Fruit fly (Drosophila melanogaster) whole organism, wandering third instar larva: ENCODE data around the gene Snx3.
A peak's percentile ranks its signal among the peaks of the same experiment; 100 is the strongest.

Source experiments
- CG32264 ChIP-seq: fragments of 200-800 bp; sonication (Bioruptor generic); optimal IDR thresholded peaks from 2 replicates; lab custom pipeline; 2016; ENCODE audit warnings: missing biosample characterization, missing genetic modification characterization
- CG9705 ChIP-seq: fragments of 200-800 bp; sonication (Bioruptor generic); optimal IDR thresholded peaks from 2 replicates; lab custom pipeline; 2018; ENCODE audit warnings: missing biosample characterization, mild to moderate bottlenecking, missing genetic modification characterization
- Dfd ChIP-seq: fragments of >200 bp; optimal IDR thresholded peaks from 2 replicates; lab custom pipeline; 2017; ENCODE audit warnings: missing biosample characterization, missing genetic modification characterization
- Dif ChIP-seq: fragments of 200-275, 200-300 bp; sonication (Bioruptor generic); optimal IDR thresholded peaks from 2 replicates; lab custom pipeline; 2018; ENCODE audit warnings: missing biosample characterization, missing genetic modification characterization; ENCODE audit not compliant: partially characterized antibody
- HLH106 ChIP-seq: fragments of 200-800 bp; optimal IDR thresholded peaks from 3 replicates; lab custom pipeline; 2019; ENCODE audit warnings: missing biosample characterization, mild to moderate bottlenecking, missing genetic modification characterization, moderate library complexity
- Hnf4 ChIP-seq: fragments of 200-800 bp; sonication (Bioruptor generic); optimal IDR thresholded peaks from 2 replicates; lab custom pipeline; 2016; ENCODE audit warnings: missing biosample characterization, mild to moderate bottlenecking, missing genetic modification characterization
- Hr78 ChIP-seq: fragments of >200 bp; optimal IDR thresholded peaks from 2 replicates; lab custom pipeline; 2017; ENCODE audit warnings: missing biosample characterization, missing genetic modification characterization
- Hr83 ChIP-seq: fragments of 200-300 bp; sonication (Bioruptor generic); optimal IDR thresholded peaks from 2 replicates; lab custom pipeline; 2016; ENCODE audit warnings: missing biosample characterization, mild to moderate bottlenecking, missing genetic modification characterization, moderate library complexity; ENCODE audit not compliant: poor library complexity, severe bottlenecking
- Jra ChIP-seq: sonication (Bioruptor generic); optimal IDR thresholded peaks from 2 replicates; lab custom pipeline; 2016; ENCODE audit warnings: missing biosample characterization, missing genetic modification characterization
- Mio ChIP-seq: sonication (Bioruptor generic); optimal IDR thresholded peaks from 2 replicates; lab custom pipeline; 2016; ENCODE audit warnings: missing biosample characterization, missing genetic modification characterization
- Myc ChIP-seq: fragments of >200 bp; optimal IDR thresholded peaks from 2 replicates; lab custom pipeline; 2017
- N ChIP-seq: fragments of >200 bp; optimal IDR thresholded peaks from 2 replicates; lab custom pipeline; 2018; ENCODE audit warnings: missing biosample characterization, missing external identifiers, missing genetic modification characterization
- OdsH ChIP-seq: fragments of 200-800 bp; sonication (Bioruptor generic); optimal IDR thresholded peaks from 2 replicates; lab custom pipeline; 2016; ENCODE audit warnings: missing biosample characterization, mild to moderate bottlenecking, missing genetic modification characterization
- Rel ChIP-seq, 2 experiments: fragments of 200-800 bp; sonication (Bioruptor generic) in 1 of 2; optimal IDR thresholded peaks; 2 replicates in 1 of 2; 3 replicates in 1 of 2; lab custom pipeline; 2016 to 2019; ENCODE audit warnings: mild to moderate bottlenecking in 2 of 2, missing biosample characterization in 2 of 2, missing genetic modification characterization in 2 of 2, moderate library complexity in 1 of 2
- Sp1 ChIP-seq: fragments of 200-800 bp; sonication (Bioruptor generic); optimal IDR thresholded peaks from 3 replicates; lab custom pipeline; 2019; ENCODE audit warnings: missing biosample characterization, mild to moderate bottlenecking, missing genetic modification characterization, moderate library complexity
- br ChIP-seq: fragments of 200-800 bp; sonication (Bioruptor generic); optimal IDR thresholded peaks from 2 replicates; lab custom pipeline; 2016; ENCODE audit warnings: missing biosample characterization, missing genetic modification characterization
- brk ChIP-seq: fragments of 200-800 bp; sonication (Bioruptor generic); optimal IDR thresholded peaks from 2 replicates; lab custom pipeline; 2016; ENCODE audit warnings: missing biosample characterization, mild to moderate bottlenecking, missing genetic modification characterization
- dl ChIP-seq, 2 experiments: fragments of 175-275, 200-275 bp in 1 of 2; fragments of 200-275 bp in 1 of 2; sonication (Bioruptor generic); optimal IDR thresholded peaks; lab custom pipeline; 2018; ENCODE audit warnings: mild to moderate bottlenecking in 2 of 2, missing biosample characterization in 2 of 2, missing genetic modification characterization in 2 of 2, moderate library complexity in 2 of 2; ENCODE audit not compliant: partially characterized antibody in 2 of 2, insufficient read depth in 1 of 2
- dmrt93B ChIP-seq: fragments of 200-800 bp; sonication (Bioruptor generic); optimal IDR thresholded peaks from 2 replicates; lab custom pipeline; 2018; ENCODE audit warnings: missing biosample characterization, mild to moderate bottlenecking, missing genetic modification characterization
- dsf ChIP-seq: sonication (Bioruptor generic); optimal IDR thresholded peaks from 2 replicates; lab custom pipeline; 2016; ENCODE audit warnings: missing biosample characterization, missing genetic modification characterization, borderline replicate concordance
- ey ChIP-seq: fragments of 200-800 bp; sonication (Bioruptor generic); optimal IDR thresholded peaks from 2 replicates; lab custom pipeline; 2016; ENCODE audit warnings: missing biosample characterization, missing genetic modification characterization
- fru ChIP-seq: fragments of 200-800 bp; sonication (Bioruptor generic); optimal IDR thresholded peaks from 3 replicates; lab custom pipeline; 2016; ENCODE audit warnings: missing biosample characterization, mild to moderate bottlenecking, missing genetic modification characterization
- jim ChIP-seq: fragments of 175-275, 200-325 bp; sonication (Bioruptor generic); optimal IDR thresholded peaks from 2 replicates; lab custom pipeline; 2016; ENCODE audit warnings: missing biosample characterization, mild to moderate bottlenecking, missing genetic modification characterization
- lola ChIP-seq: fragments of >200 bp; optimal IDR thresholded peaks from 2 replicates; lab custom pipeline; 2017; ENCODE audit warnings: missing biosample characterization, missing genetic modification characterization
- pan ChIP-seq: fragments of >200 bp; optimal IDR thresholded peaks from 2 replicates; lab custom pipeline; 2017
- psq ChIP-seq: fragments of 200-800 bp; sonication (Bioruptor generic); optimal IDR thresholded peaks from 3 replicates; lab custom pipeline; 2017; ENCODE audit warnings: missing biosample characterization, mild to moderate bottlenecking, missing genetic modification characterization, moderate library complexity
- rgr ChIP-seq: fragments of 200-800 bp; sonication (Bioruptor generic); optimal IDR thresholded peaks from 3 replicates; lab custom pipeline; 2016; ENCODE audit warnings: missing biosample characterization, mild to moderate bottlenecking, missing genetic modification characterization
- sage ChIP-seq: fragments of 200-800 bp; sonication (Bioruptor generic); optimal IDR thresholded peaks from 2 replicates; lab custom pipeline; 2016; ENCODE audit warnings: missing biosample characterization, mild to moderate bottlenecking, missing genetic modification characterization
- tai ChIP-seq: sonication (Bioruptor generic); optimal IDR thresholded peaks from 2 replicates; lab custom pipeline; 2016; ENCODE audit warnings: missing biosample characterization, missing genetic modification characterization
- usp ChIP-seq: fragments of >200 bp; optimal IDR thresholded peaks from 2 replicates; lab custom pipeline; 2017; ENCODE audit warnings: missing biosample characterization, missing genetic modification characterization
- woc ChIP-seq: sonication (Bioruptor generic); optimal IDR thresholded peaks from 2 replicates; lab custom pipeline; 2016; ENCODE audit warnings: missing biosample characterization, mild to moderate bottlenecking, missing genetic modification characterization

Gene Snx3

DNA sequence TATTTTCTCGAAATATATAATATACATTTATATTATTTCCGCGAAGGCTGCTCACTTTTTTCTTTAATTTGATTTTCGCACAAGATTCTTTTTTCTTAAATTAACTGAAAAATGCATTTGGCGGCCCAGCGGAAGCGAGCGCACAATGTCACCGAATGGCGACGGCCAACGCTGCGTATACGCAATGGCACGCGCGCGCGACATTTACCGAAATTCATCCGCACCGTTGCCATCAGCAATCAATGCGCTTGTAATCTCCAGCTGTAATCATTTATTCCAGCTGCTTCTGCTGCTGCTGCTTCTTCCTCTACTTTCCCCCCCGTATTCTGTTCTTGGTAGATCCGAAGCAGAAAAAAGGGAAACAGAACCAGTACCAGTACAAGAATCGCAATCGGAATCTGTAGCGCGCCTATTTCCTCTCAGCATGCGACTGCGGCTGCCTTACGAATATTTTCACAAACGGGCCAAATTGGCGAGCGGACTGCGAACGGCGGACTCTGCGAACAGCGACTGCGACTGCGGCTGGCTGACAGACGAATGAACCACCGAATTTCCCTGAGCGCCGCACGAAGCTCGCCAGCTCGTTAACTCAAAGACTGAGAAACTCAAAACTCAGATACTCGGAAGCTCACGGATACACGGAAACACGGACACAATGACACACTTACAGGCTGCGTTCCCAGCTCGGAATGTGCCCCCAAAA, 32.5 kb upstream of the Snx3 start, which contains the start of gene Octbeta2R:
Gene Octbeta2R (minus strand): TSS at position 539 of the 703 bp plus-strand sequence.
- TF ChIP-seq Hnf4, result no peak
- TF ChIP-seq Mio, result no peak
- TF ChIP-seq woc (GFP tag; lab: Kevin White, UChicago), result no peak
- TF ChIP-seq lola (GFP tag; lab: Kevin White, UChicago), result no peak
- no peak for TF ChIP-seq usp (GFP tag; lab: Kevin White, UChicago)
- TF ChIP-seq psq, result no peak
- no peak for TF ChIP-seq dmrt93B (GFP tag; lab: Kevin White, UChicago)
- no peak for TF ChIP-seq Myc (lab: Kevin White, UChicago)
- TF ChIP-seq HLH106 (tag; lab: Kevin White, UChicago), result no peak
- no peak for TF ChIP-seq Sp1 (GFP tag; lab: Kevin White, UChicago)
- no peak for TF ChIP-seq jim (GFP tag; lab: Kevin White, UChicago)
- TF ChIP-seq dl (GFP tag; optimal IDR thresholded peaks at IDR 0.05; lab: Kevin White, UChicago; ENCODE audit: insufficient read depth in 1 of 2, partially characterized antibody in 2 of 2), result no peak
- TF ChIP-seq CG32264, result no peak
- no peak for TF ChIP-seq OdsH (GFP tag; lab: Kevin White, UChicago)
- no peak for TF ChIP-seq dsf (GFP tag; lab: Kevin White, UChicago)
- no peak for TF ChIP-seq br
- no peak for TF ChIP-seq CG9705 (GFP tag; lab: Kevin White, UChicago)
- TF ChIP-seq rgr, result no peak
- TF ChIP-seq, all 38 proteins: peak for 0

DNA sequence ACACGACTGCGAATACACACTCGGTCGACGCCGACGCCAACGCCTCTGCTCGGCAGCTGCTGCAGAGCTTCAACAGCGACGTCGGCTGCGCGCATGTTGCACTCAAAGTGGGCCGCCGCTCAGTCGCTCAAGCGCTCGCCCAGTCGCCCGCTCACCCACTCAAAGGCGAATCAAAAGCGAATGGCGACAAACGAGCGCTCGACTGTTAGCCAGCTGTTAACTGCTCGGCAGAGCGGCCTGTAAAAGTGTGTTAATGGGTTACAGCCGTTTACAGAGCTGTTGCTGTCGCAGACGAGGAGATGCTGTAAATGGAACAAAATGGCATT, 32.0 kb upstream of the Snx3 start:
- TF ChIP-seq OdsH (GFP tag; lab: Kevin White, UChicago) (no peak), Jra (GFP tag; lab: Kevin White, UChicago) (no peak), tai (GFP tag; lab: Kevin White, UChicago) (no peak), fru (GFP tag; lab: Kevin White, UChicago) (no peak), Rel (GFP tag; optimal IDR thresholded peaks at IDR 0.05; lab: Kevin White, UChicago) (no peak), Rel (tag; optimal IDR thresholded peaks at IDR 0.05; lab: Kevin White, UChicago) (no peak), N (GFP tag; lab: Kevin White, UChicago) (no peak), Myc (lab: Kevin White, UChicago) (no peak)

dm6 chr3R:12611973-12612372, 15.9 kb upstream of the Snx3 start:
- no peak for TF ChIP-seq ey (GFP tag; lab: Kevin White, UChicago)
- TF ChIP-seq Hr78 (GFP tag; lab: Kevin White, UChicago), result no peak
- no peak for TF ChIP-seq Jra (GFP tag; lab: Kevin White, UChicago)
- TF ChIP-seq Mio, result no peak
- TF ChIP-seq dmrt93B (GFP tag; lab: Kevin White, UChicago), result no peak
- no peak for TF ChIP-seq rgr
- no peak for TF ChIP-seq jim (GFP tag; lab: Kevin White, UChicago)
- no peak for TF ChIP-seq pan (lab: Kevin White, UChicago)
- no peak for TF ChIP-seq Dif (GFP tag; lab: Kevin White, UChicago)
- no peak for TF ChIP-seq Hnf4
- no peak for TF ChIP-seq Sp1 (GFP tag; lab: Kevin White, UChicago)
- TF ChIP-seq dl (GFP tag; optimal IDR thresholded peaks at IDR 0.05; lab: Kevin White, UChicago; ENCODE audit: insufficient read depth in 1 of 2, partially characterized antibody in 2 of 2), result no peak
- TF ChIP-seq CG32264, result no peak
- no peak for TF ChIP-seq HLH106 (tag; lab: Kevin White, UChicago)

DNA sequence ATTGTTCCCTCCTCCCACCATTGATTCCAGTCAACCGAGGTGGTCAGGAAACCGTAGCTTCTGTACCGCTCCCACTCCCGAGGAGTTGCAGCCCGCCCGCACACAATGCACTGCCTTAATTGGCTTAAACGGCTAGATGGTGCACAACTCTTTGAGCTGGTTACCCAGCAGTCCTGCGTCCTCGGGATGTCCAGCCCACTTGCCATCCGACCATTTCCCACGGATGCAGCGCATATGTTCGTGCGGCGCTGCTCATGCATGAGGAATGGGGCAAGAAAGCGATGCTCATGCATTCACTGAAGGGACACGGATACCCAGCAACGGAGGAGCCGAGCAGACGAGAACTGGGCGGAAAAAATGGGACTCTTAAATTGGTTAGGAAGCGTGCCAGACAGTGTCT, 12.3 kb upstream of the Snx3 start:
- TF ChIP-seq sage (GFP tag; lab: Kevin White, UChicago), result no peak
- TF ChIP-seq CG9705 (GFP tag; lab: Kevin White, UChicago), result no peak
- TF ChIP-seq usp (GFP tag; lab: Kevin White, UChicago), result no peak
- no peak for TF ChIP-seq jim (GFP tag; lab: Kevin White, UChicago)
- no peak for TF ChIP-seq brk
- TF ChIP-seq lola (GFP tag; lab: Kevin White, UChicago), result no peak

dm6 chr3R:12622778-12623177, 5.1 kb upstream of the Snx3 start:
- TF ChIP-seq Dfd (GFP tag; lab: Kevin White, UChicago) (peak; percentile 94), Jra (GFP tag; lab: Kevin White, UChicago) (no peak), Hr83 (GFP tag; lab: Kevin White, UChicago) (no peak), fru (GFP tag; lab: Kevin White, UChicago) (no peak)
